Worm (Caenorhabditis elegans) whole organism, L4 larva: ENCODE measurements around the gene ost-1.

Experiments
- D1046.2 ChIP-seq: fragments of 200-800 bp; sonication (Bioruptor generic); IDR thresholded peaks from 2 replicates; pipeline ENCODE4 v1.3.6; 2022; ENCODE audit warnings: missing genetic modification characterization, missing compliant biosample characterization
- F10B5.3 ChIP-seq: sonication (generic microtip); optimal IDR thresholded peaks from 2 replicates; lab custom pipeline; 2016; ENCODE audit warnings: mild to moderate bottlenecking, missing genetic modification characterization, missing compliant biosample characterization
- F26F4.8 ChIP-seq: fragments of 200-800 bp; sonication (Bioruptor generic); conservative IDR thresholded peaks from 2 replicates; pipeline ENCODE4 v1.3.6; 2022; ENCODE audit warnings: missing genetic modification characterization, missing compliant biosample characterization
- F44E2.7 ChIP-seq: fragments of 200-800 bp; sonication (Bioruptor generic); IDR thresholded peaks from 2 replicates; pipeline ENCODE4 v2.1.2; 2022; ENCODE audit warnings: missing genetic modification characterization, missing compliant biosample characterization
- R02D3.7 ChIP-seq: fragments of 150-350 bp; sonication (generic microtip); optimal IDR thresholded peaks from 3 replicates; lab custom pipeline; 2014; ENCODE audit warnings: missing biosample characterization, missing genetic modification characterization
- Y5F2A.4 ChIP-seq: fragments of 200-800 bp; sonication (Bioruptor generic); optimal IDR thresholded peaks from 2 replicates; lab custom pipeline; 2018; ENCODE audit warnings: mild to moderate bottlenecking, missing genetic modification characterization, missing compliant biosample characterization
- ZK337.2 ChIP-seq: fragments of 200-800 bp; sonication (Bioruptor generic); IDR thresholded peaks from 2 replicates; pipeline ENCODE4 v1.3.6; 2022; ENCODE audit warnings: missing genetic modification reagents, missing genetic modification characterization, missing compliant biosample characterization
- aha-1 ChIP-seq: fragments of 150-350 bp; peaks from one replicate; lab custom pipeline; 2014; ENCODE audit warnings: missing biosample characterization, missing genetic modification characterization
- aly-2 ChIP-seq: sonication (generic microtip); optimal IDR thresholded peaks from 2 replicates; lab custom pipeline; 2018; ENCODE audit warnings: missing biosample characterization, missing genetic modification characterization
- ceh-20 ChIP-seq: fragments of 200-800 bp; sonication (Bioruptor generic); IDR thresholded peaks from 2 replicates; pipeline ENCODE4 v1.3.6; 2022; ENCODE audit warnings: missing genetic modification reagents, missing genetic modification characterization, missing compliant biosample characterization
- ceh-28 ChIP-seq: fragments of 150-350 bp; optimal IDR thresholded peaks from 2 replicates; lab custom pipeline; 2014; ENCODE audit warnings: missing biosample characterization, missing genetic modification reagents, missing genetic modification characterization
- ceh-82 ChIP-seq: sonication (generic microtip); optimal IDR thresholded peaks from 2 replicates; lab custom pipeline; 2017; ENCODE audit warnings: missing biosample characterization, missing genetic modification characterization
- ces-1 ChIP-seq: fragments of 150-350 bp; sonication (generic microtip); optimal IDR thresholded peaks from 4 replicates; lab custom pipeline; 2014; ENCODE audit warnings: missing biosample characterization, missing genetic modification reagents, missing genetic modification characterization
- daf-16 ChIP-seq, 3 experiments: sonication (generic microtip); optimal IDR thresholded peaks; 2 replicates each; lab custom pipeline; 2016 to 2017; ENCODE audit warnings: missing genetic modification characterization in 3 of 3, missing genetic modification reagents in 3 of 3, mild to moderate bottlenecking in 2 of 3, missing compliant biosample characterization in 2 of 3, missing biosample characterization in 1 of 3, moderate library complexity in 1 of 3
- daf-19 ChIP-seq: fragments of 200-800 bp; sonication (Bioruptor generic); conservative IDR thresholded peaks from 2 replicates; pipeline ENCODE4 v1.3.6; 2022; ENCODE audit warnings: missing genetic modification characterization, missing compliant biosample characterization
- daf-8 ChIP-seq: fragments of 200-800 bp; sonication (Bioruptor generic); IDR thresholded peaks from 2 replicates; pipeline ENCODE4 v1.3.6; 2022; ENCODE audit warnings: missing genetic modification characterization, missing compliant biosample characterization
- dmd-6 ChIP-seq: fragments of 200-800 bp; sonication (Bioruptor generic); IDR thresholded peaks from 2 replicates; pipeline ENCODE4 v1.3.6; 2022; ENCODE audit warnings: missing genetic modification reagents, missing genetic modification characterization, missing compliant biosample characterization
- duxl-1 ChIP-seq: sonication (generic microtip); optimal IDR thresholded peaks from 2 replicates; lab custom pipeline; 2016; ENCODE audit warnings: mild to moderate bottlenecking, missing genetic modification characterization, moderate library complexity, missing compliant biosample characterization; ENCODE audit not compliant: poor library complexity
- egl-27 ChIP-seq: sonication (generic microtip); optimal IDR thresholded peaks from 3 replicates; lab custom pipeline; 2017; ENCODE audit warnings: missing biosample characterization, missing genetic modification reagents, missing genetic modification characterization
- egl-43 ChIP-seq: fragments of 200-800 bp; sonication (Bioruptor generic); IDR thresholded peaks from 2 replicates; pipeline ENCODE4 v1.3.6; 2022; ENCODE audit warnings: missing genetic modification reagents, missing genetic modification characterization, missing compliant biosample characterization
- hlh-11 ChIP-seq: fragments of 200-800 bp; sonication (Bioruptor generic); optimal IDR thresholded peaks from 2 replicates; lab custom pipeline; 2018; ENCODE audit warnings: mild to moderate bottlenecking, missing genetic modification characterization, missing compliant biosample characterization
- hmg-1.1 ChIP-seq: fragments of 200-800 bp; sonication (Bioruptor generic); IDR thresholded peaks from 2 replicates; pipeline ENCODE4 v1.3.6; 2022; ENCODE audit warnings: missing genetic modification reagents, missing genetic modification characterization, missing compliant biosample characterization
- jun-1 ChIP-seq: fragments of 150-350 bp; optimal IDR thresholded peaks from 2 replicates; lab custom pipeline; 2014; ENCODE audit warnings: missing biosample characterization, missing genetic modification reagents, missing genetic modification characterization
- lin-38 ChIP-seq: fragments of 200-800 bp; sonication (Bioruptor generic); IDR thresholded peaks from 2 replicates; pipeline ENCODE4 v1.3.6; 2022; ENCODE audit warnings: missing genetic modification reagents, missing genetic modification characterization, missing compliant biosample characterization
- lsy-2 ChIP-seq, 2 experiments: fragments of 150-350 bp in 1 of 2; sonication (generic microtip) in 1 of 2; optimal IDR thresholded peaks; 2 replicates each; lab custom pipeline; 2014 to 2017; ENCODE audit warnings: missing biosample characterization in 2 of 2, missing genetic modification characterization in 2 of 2
- madf-9 ChIP-seq: fragments of 200-800 bp; sonication (Bioruptor generic); conservative IDR thresholded peaks from 2 replicates; pipeline ENCODE4 v1.3.6; 2022; ENCODE audit warnings: missing genetic modification reagents, missing genetic modification characterization, missing compliant biosample characterization
- mdt-29 ChIP-seq: fragments of 200-800 bp; sonication (Bioruptor generic); IDR thresholded peaks from 2 replicates; pipeline ENCODE4 v1.3.6; 2022; ENCODE audit warnings: missing genetic modification reagents, missing genetic modification characterization, missing compliant biosample characterization
- mes-2 ChIP-seq: sonication (generic microtip); optimal IDR thresholded peaks from 2 replicates; lab custom pipeline; 2016; ENCODE audit warnings: missing genotype, mild to moderate bottlenecking, missing genetic modification characterization, missing compliant biosample characterization; ENCODE audit not compliant: poor library complexity, severe bottlenecking
- nhr-11 ChIP-seq: fragments of 150-350 bp; optimal IDR thresholded peaks from 2 replicates; lab custom pipeline; 2014; ENCODE audit warnings: missing biosample characterization, missing genetic modification characterization
- nhr-41 ChIP-seq: fragments of 200-800 bp; sonication (Bioruptor generic); IDR thresholded peaks from 2 replicates; pipeline ENCODE4 v1.3.6; 2022; ENCODE audit warnings: missing genetic modification reagents, missing genetic modification characterization, missing compliant biosample characterization
- nhr-42 ChIP-seq: fragments of 200-800 bp; sonication (Bioruptor generic); IDR thresholded peaks from 2 replicates; pipeline ENCODE4 v1.3.6; 2022; ENCODE audit warnings: missing genetic modification characterization, missing compliant biosample characterization
- pha-4 ChIP-seq, 2 experiments: fragments of 150-350 bp in 1 of 2; fragments of 200-800 bp in 1 of 2; sonication (Bioruptor generic) in 1 of 2; IDR thresholded peaks in 1 of 2; optimal IDR thresholded peaks in 1 of 2; 2 replicates each; pipeline versions ENCODE4 v1.3.6 to Lab custom; 2014 to 2022; ENCODE audit warnings: missing genetic modification characterization in 2 of 2, missing genetic modification reagents in 2 of 2, missing biosample characterization in 1 of 2, missing compliant biosample characterization in 1 of 2
- saeg-2 ChIP-seq: fragments of 200-800 bp; sonication (Bioruptor generic); IDR thresholded peaks from 2 replicates; pipeline ENCODE4 v1.3.6; 2022; ENCODE audit warnings: missing genetic modification reagents, missing genetic modification characterization, missing compliant biosample characterization
- set-16 ChIP-seq: fragments of 200-800 bp; sonication (Bioruptor generic); IDR thresholded peaks from 2 replicates; pipeline ENCODE4 v1.3.6; 2022; ENCODE audit warnings: missing genetic modification reagents, missing genetic modification characterization, missing compliant biosample characterization
- skn-1 ChIP-seq: fragments of 150-350 bp; optimal IDR thresholded peaks from 2 replicates; lab custom pipeline; 2014; ENCODE audit warnings: missing biosample characterization, missing genetic modification characterization
- unc-130 ChIP-seq: sonication (generic microtip); optimal IDR thresholded peaks from 2 replicates; lab custom pipeline; 2016; ENCODE audit warnings: missing genetic modification reagents, missing genetic modification characterization, missing compliant biosample characterization
- unc-39 ChIP-seq: sonication (generic microtip); optimal IDR thresholded peaks from 2 replicates; lab custom pipeline; 2017; ENCODE audit warnings: missing biosample characterization, missing genetic modification characterization
- zip-2 ChIP-seq: fragments of 150-350 bp; optimal IDR thresholded peaks from 2 replicates; lab custom pipeline; 2014; ENCODE audit warnings: missing biosample characterization, missing genetic modification characterization

Gene ost-1

DNA sequence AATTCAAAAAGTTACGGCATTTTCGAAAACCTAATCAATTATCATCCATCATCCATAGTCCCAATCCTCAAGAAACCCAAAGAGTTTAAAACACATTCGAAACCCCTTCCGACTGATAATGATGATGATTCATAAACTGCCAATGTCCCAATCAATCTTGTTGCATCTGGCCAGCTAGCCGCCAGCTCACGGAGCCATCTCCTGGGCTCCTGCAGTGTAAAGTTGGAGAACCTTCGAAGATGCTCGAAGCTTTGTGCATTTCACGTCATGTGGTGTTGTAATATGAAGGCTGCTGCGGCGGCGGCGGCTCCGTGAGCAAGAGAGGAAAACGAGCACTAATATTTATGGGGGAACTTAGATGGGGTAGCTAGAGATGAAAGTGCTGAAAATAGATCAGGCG, 834 bp downstream of the ost-1 start:
- TF ChIP-seq egl-27 (tag; lab: Kevin White, UChicago) (no peak), aha-1 (tag; lab: Kevin White, UChicago) (peak; percentile 38), nhr-11 (tag; lab: Kevin White, UChicago) (peak; percentile 54), hlh-11 (tag; lab: Kevin White, UChicago) (peak; percentile 19)
- TF ChIP-seq, all 104 proteins: peak for 3

DNA sequence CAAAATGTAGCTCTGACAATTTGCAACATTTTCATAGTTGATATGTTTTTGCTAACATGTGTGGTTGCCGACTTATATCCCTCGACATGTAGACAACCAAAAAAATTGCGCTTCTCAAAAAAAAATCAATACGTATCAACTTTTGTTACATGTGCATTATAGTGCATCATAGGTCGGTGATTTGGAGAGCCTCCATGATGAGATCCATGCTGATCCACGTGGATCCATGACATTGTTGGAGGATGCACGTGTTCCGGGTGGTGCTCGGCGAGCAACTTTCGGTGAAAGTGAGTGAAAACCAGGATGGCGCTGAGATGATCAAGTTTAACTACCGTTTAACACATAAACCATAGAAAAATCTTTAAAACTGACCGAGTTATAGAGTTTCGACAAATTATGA, 3.8 kb downstream of the ost-1 start:
- TF ChIP-seq nhr-42 (no peak), hmg-1.1 (GFP tag; lab: Robert Waterston, UW) (peak; percentile 9; the same call in 1 of the 2 replicates), daf-16 (GFP tag; optimal IDR thresholded peaks at IDR 0.05; lab: Kevin White, UChicago) (peak in 1 of 2 experiments; percentile 82), daf-16 (tag; optimal IDR thresholded peaks at IDR 0.05; lab: Kevin White, UChicago) (no peak)

DNA sequence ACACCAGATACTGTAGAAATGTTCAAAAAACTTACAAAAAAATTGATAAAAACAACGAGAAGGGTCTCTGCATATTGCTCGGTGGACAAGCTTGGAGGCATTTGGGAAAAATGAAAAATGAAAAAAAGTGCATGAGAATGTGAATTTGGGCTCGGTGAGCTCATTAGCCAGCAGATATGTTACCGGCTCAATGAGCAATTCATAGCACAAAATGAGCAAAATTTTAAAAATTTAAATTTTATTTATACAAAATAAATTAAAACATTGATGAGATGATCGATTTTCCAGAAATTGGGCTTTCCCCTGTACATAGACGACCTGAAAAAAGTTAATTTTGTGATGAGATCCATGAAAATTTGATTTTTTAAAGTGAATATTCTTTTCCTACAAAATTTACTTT, 6.4 kb downstream of the ost-1 start, which contains the start of gene srx-14:
Gene srx-14 (minus strand): TSS at position 101 of the 400 bp plus-strand sequence.
- TF ChIP-seq ceh-82 (tag; lab: Kevin White, UChicago) (no peak), F26F4.8 (GFP tag; lab: Robert Waterston, UW) (no peak), skn-1 (tag; lab: Kevin White, UChicago) (no peak), dmd-6 (GFP tag; lab: Robert Waterston, UW) (no peak), lsy-2 (tag; optimal IDR thresholded peaks at IDR 0.05; lab: Kevin White, UChicago) (no peak)

DNA sequence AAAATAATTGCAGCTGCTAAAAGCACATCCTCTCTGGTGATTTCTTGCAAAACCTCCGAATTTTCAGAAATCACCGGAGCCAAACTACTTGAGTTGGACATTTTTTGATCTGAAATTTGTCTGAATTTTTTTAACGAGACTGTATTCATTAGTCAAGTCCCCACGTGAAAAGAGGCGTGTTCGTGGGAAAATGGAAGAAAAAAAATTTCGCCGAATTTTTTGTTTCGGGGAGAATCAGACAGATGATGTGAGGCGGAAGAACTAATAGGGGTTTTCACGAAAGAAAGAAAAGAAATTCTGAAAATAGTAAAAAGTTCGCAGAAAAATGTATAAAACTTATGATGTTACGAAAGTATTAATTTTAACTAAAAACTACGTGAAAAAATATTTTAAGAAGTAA, 11.4 kb downstream of the ost-1 start, which contains the start of gene srx-13:
Gene srx-13 (minus strand): TSS at position 101 of the 400 bp plus-strand sequence.
- TF ChIP-seq D1046.2 (GFP tag; lab: Robert Waterston, UW) (no peak), F10B5.3 (tag; lab: Kevin White, UChicago) (no peak), jun-1 (tag; lab: Kevin White, UChicago) (no peak), ceh-28 (tag; lab: Kevin White, UChicago) (no peak), mes-2 (tag; lab: Kevin White, UChicago) (no peak), lsy-2 (tag; optimal IDR thresholded peaks at IDR 0.05; lab: Kevin White, UChicago) (no peak), lin-38 (GFP tag; lab: Robert Waterston, UW) (no peak), madf-9 (GFP tag; lab: Robert Waterston, UW) (no peak), daf-8 (GFP tag; lab: Robert Waterston, UW) (no peak), unc-130 (GFP tag; lab: Kevin White, UChicago) (no peak), ceh-20 (GFP tag; lab: Robert Waterston, UW) (no peak), Y5F2A.4 (GFP tag; lab: Kevin White, UChicago) (no peak), pha-4 (GFP tag; IDR thresholded peaks at IDR 0.05; lab: Robert Waterston, UW) (no peak), pha-4 (tag; optimal IDR thresholded peaks at IDR 0.05; lab: Kevin White, UChicago) (no peak), duxl-1 (no peak), R02D3.7 (tag; lab: Kevin White, UChicago) (no peak), unc-39 (no peak), ces-1 (no peak), aly-2 (tag; lab: Kevin White, UChicago) (no peak), saeg-2 (no peak), nhr-41 (GFP tag; lab: Robert Waterston, UW) (no peak)

DNA sequence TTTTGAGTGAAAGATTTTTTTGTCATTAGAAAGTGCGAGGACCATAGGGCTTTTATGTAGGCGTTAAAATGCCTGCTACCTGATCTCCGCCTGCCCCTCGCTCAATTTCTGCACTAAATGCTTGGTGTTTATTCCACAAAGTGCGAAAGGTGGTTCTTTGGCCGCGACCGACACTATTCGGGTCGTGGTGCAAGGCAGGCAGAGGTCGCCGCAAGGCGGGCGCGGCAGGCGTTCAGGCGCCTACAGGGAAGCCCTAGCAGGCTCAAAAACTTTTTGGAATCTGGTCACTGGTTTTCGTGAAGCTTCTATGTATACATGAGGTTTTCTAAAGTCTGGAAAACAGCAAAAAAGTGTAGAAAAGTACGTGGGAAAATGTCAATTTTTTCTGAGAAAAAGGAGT, 13.7 kb downstream of the ost-1 start:
- TF ChIP-seq mdt-29 (GFP tag; lab: Robert Waterston, UW) (no peak), daf-19 (no peak), Y5F2A.4 (GFP tag; lab: Kevin White, UChicago) (no peak), F44E2.7 (GFP tag; lab: Robert Waterston, UW) (no peak), madf-9 (GFP tag; lab: Robert Waterston, UW) (no peak), zip-2 (no peak), F26F4.8 (GFP tag; lab: Robert Waterston, UW) (0 out of 2 replicates have a peak, but pooled peaks have one; percentile 49), lin-38 (GFP tag; lab: Robert Waterston, UW) (no peak), egl-43 (GFP tag; lab: Robert Waterston, UW) (0 out of 2 replicates have a peak, but pooled peaks have one; percentile 22), set-16 (GFP tag; lab: Robert Waterston, UW) (peak; percentile 61), D1046.2 (GFP tag; lab: Robert Waterston, UW) (peak; percentile 85; the same call in 1 of the 2 replicates), ZK337.2 (GFP tag; lab: Robert Waterston, UW) (no peak)
